Worm (Caenorhabditis elegans) whole organism, late embryonic: Measurements from ENCODE around the gene F18C5.5.

Source experiments
- K02D7.2 ChIP-seq: sonication (generic microtip); optimal IDR thresholded peaks from 2 replicates; lab custom pipeline; 2017; ENCODE audit warnings: mild to moderate bottlenecking, missing genetic modification characterization, missing compliant biosample characterization
- ama-1 ChIP-seq: fragments of 150-350 bp; optimal IDR thresholded peaks from 2 replicates; lab custom pipeline; 2014
- ceh-30 ChIP-seq: fragments of 150-350 bp; optimal IDR thresholded peaks from 2 replicates; lab custom pipeline; 2014; ENCODE audit warnings: missing biosample characterization, missing genetic modification characterization
- ceh-6 ChIP-seq: fragments of 200-800 bp; sonication (Bioruptor generic); optimal IDR thresholded peaks from 2 replicates; lab custom pipeline; 2018; ENCODE audit warnings: mild to moderate bottlenecking, missing genetic modification characterization, missing compliant biosample characterization
- ceh-9 ChIP-seq: sonication (generic microtip); optimal IDR thresholded peaks from 2 replicates; lab custom pipeline; 2016; ENCODE audit warnings: mild to moderate bottlenecking, missing genetic modification characterization, inconsistent platforms, missing compliant biosample characterization
- dmd-4 ChIP-seq: sonication (generic microtip); optimal IDR thresholded peaks from 2 replicates; lab custom pipeline; 2016; ENCODE audit warnings: borderline replicate concordance, missing genetic modification characterization, missing compliant biosample characterization
- nfya-1 ChIP-seq: sonication (generic microtip); optimal IDR thresholded peaks from 2 replicates; lab custom pipeline; 2017; ENCODE audit warnings: missing genetic modification characterization, mild to moderate bottlenecking, missing compliant biosample characterization, antibody characterized with exemption, moderate library complexity
- nhr-11 ChIP-seq: fragments of 150-350 bp; optimal IDR thresholded peaks from 2 replicates; lab custom pipeline; 2014; ENCODE audit warnings: missing biosample characterization, missing genetic modification characterization
- unc-86 ChIP-seq: sonication (generic microtip); optimal IDR thresholded peaks from 2 replicates; lab custom pipeline; 2016; ENCODE audit warnings: missing genetic modification characterization, missing compliant biosample characterization
- ztf-16 ChIP-seq: sonication (generic microtip); optimal IDR thresholded peaks from 2 replicates; lab custom pipeline; 2017; ENCODE audit warnings: missing genetic modification characterization, missing compliant biosample characterization

ce11 chrII:6592251-6592650 is 25.7 kb upstream of the F18C5.5 start, which contains the start of gene C56C10.9:
- no peak for TF ChIP-seq nhr-11
- TF ChIP-seq ceh-6 (GFP tag; lab: Kevin White, UChicago): no peak
- TF ChIP-seq ceh-30: no peak
- TF ChIP-seq dmd-4 (tag; lab: Kevin White, UChicago): no peak
- no peak for TF ChIP-seq K02D7.2
- TF ChIP-seq ceh-9: no peak
- TF ChIP-seq unc-86 (tag; lab: Kevin White, UChicago): no peak
- TF ChIP-seq ama-1: no peak
- no peak for TF ChIP-seq nfya-1
- TF ChIP-seq ztf-16 (tag; lab: Kevin White, UChicago): no peak
